Worm (Caenorhabditis elegans): ENCODE results near the gene fbxb-11.

DNA sequence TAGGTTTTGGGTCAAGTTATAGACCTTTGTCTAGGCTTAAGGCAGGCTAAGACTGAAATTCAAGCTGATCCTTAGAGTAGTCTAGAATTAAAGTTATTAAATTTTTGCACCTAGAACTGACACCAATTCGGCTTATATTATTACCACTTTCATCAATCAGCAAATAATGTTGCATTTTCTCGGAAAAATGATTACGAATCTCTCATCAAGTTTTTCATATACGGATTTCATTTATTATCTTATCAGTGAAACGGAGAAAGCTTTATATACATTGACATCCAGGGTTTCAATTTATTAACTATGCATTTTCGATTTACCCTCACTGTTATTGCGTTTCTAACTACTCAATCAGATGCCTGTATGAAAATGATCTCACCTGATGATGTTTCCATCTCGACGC, 16.8 kb downstream of the fbxb-11 start, which contains the start of gene K07G6.1:
- TF ChIP-seq him-1 (tag; optimal IDR thresholded peaks at IDR 0.05): no peak
- no peak for TF ChIP-seq dao-5 (tag; optimal IDR thresholded peaks at IDR 0.05)
- TF ChIP-seq W03F9.2 (tag; optimal IDR thresholded peaks at IDR 0.05): no peak

Data from whole organism, L4/young adult.